Worm (Caenorhabditis elegans): Measurements from ENCODE around the gene dcn-1.

ce11 chrIII:4323120-4323519 lies 9.4 kb downstream of the dcn-1 start:
- no peak for TF ChIP-seq flt-1 (GFP tag; IDR thresholded peaks at IDR 0.05)
- no peak for TF ChIP-seq med-1 (GFP tag; optimal IDR thresholded peaks at IDR 0.05; ENCODE audit: insufficient read depth)

All from whole organism, midembryonic.